Fruit fly (Drosophila melanogaster) whole organism, pupa: Measurements from ENCODE around the gene cno.

ENCODE experiments used
- CG10348 ChIP-seq: fragments of 200-800 bp; sonication (Bioruptor generic); IDR thresholded peaks from 2 replicates; pipeline ENCODE4 v1.3.6; 2022; ENCODE audit warnings: missing biosample characterization, missing genetic modification characterization
- CG12605 ChIP-seq: fragments of 200-800 bp; sonication (Bioruptor generic); IDR thresholded peaks from 2 replicates; pipeline ENCODE4 v1.3.6; 2022; ENCODE audit warnings: missing biosample characterization, missing genetic modification characterization
- CG13204 ChIP-seq: fragments of 200-800 bp; sonication (Bioruptor generic); optimal IDR thresholded peaks from 2 replicates; lab custom pipeline; 2018; ENCODE audit warnings: missing biosample characterization, mild to moderate bottlenecking, missing genetic modification characterization, moderate library complexity
- CG14655 ChIP-seq: fragments of 200-800 bp; sonication (Bioruptor generic); optimal IDR thresholded peaks from 3 replicates; lab custom pipeline; 2017; ENCODE audit warnings: mild to moderate bottlenecking, missing biosample characterization, missing genetic modification reagents, missing genetic modification characterization
- CG15710 ChIP-seq: fragments of 200-800 bp; sonication (Bioruptor generic); optimal IDR thresholded peaks from 2 replicates; lab custom pipeline; 2018; ENCODE audit warnings: missing biosample characterization, mild to moderate bottlenecking, missing genetic modification characterization, moderate library complexity
- CG17806 ChIP-seq: fragments of 200-800 bp; sonication (Bioruptor generic); optimal IDR thresholded peaks from 2 replicates; lab custom pipeline; 2018; ENCODE audit warnings: missing biosample characterization, mild to moderate bottlenecking, missing genetic modification characterization, moderate library complexity
- CG32121 ChIP-seq: fragments of 200-800 bp; sonication (Bioruptor generic); IDR thresholded peaks from 2 replicates; pipeline ENCODE4 v1.3.6; 2022; ENCODE audit warnings: missing biosample characterization, missing genetic modification characterization
- CG34367 ChIP-seq: fragments of 200-800 bp; sonication (Bioruptor generic); optimal IDR thresholded peaks from 2 replicates; lab custom pipeline; 2018; ENCODE audit warnings: missing biosample characterization, mild to moderate bottlenecking, missing genetic modification characterization
- CG4496 ChIP-seq: fragments of 200-800 bp; sonication (Bioruptor generic); IDR thresholded peaks from 3 replicates; pipeline ENCODE4 v1.3.6; 2022; ENCODE audit warnings: missing biosample characterization, missing genetic modification characterization
- CG8159 ChIP-seq: fragments of 200-800 bp; sonication (Bioruptor generic); optimal IDR thresholded peaks from 3 replicates; lab custom pipeline; 2018; ENCODE audit warnings: missing biosample characterization, mild to moderate bottlenecking, missing genetic modification characterization, moderate library complexity
- CG8301 ChIP-seq: fragments of 200-800 bp; sonication (Bioruptor generic); optimal IDR thresholded peaks from 2 replicates; lab custom pipeline; 2018; ENCODE audit warnings: missing biosample characterization, mild to moderate bottlenecking, missing genetic modification characterization
- CG9948 ChIP-seq: fragments of 200-800 bp; sonication (Bioruptor generic); optimal IDR thresholded peaks from 2 replicates; lab custom pipeline; 2018; ENCODE audit warnings: missing biosample characterization, mild to moderate bottlenecking, missing genetic modification characterization, moderate library complexity
- D1 ChIP-seq: fragments of 200-800 bp; sonication (Bioruptor generic); optimal IDR thresholded peaks from 2 replicates; lab custom pipeline; 2018; ENCODE audit warnings: missing biosample characterization, mild to moderate bottlenecking, missing genetic modification characterization, moderate library complexity
- EcR ChIP-seq: fragments of 200-800 bp; sonication (Bioruptor generic); optimal IDR thresholded peaks from 3 replicates; lab custom pipeline; 2019; ENCODE audit warnings: missing biosample characterization, missing genetic modification characterization, mild to moderate bottlenecking, moderate library complexity, missing genetic modification reagents
- Ets98B ChIP-seq: fragments of 200-800 bp; sonication (Bioruptor generic); IDR thresholded peaks from 2 replicates; pipeline ENCODE4 v1.3.6; 2022; ENCODE audit warnings: missing biosample characterization, missing genetic modification characterization
- Pif1A ChIP-seq: fragments of 200-800 bp; sonication (Bioruptor generic); optimal IDR thresholded peaks from 3 replicates; lab custom pipeline; 2016; ENCODE audit warnings: missing biosample characterization, missing genetic modification characterization
- Pif1B ChIP-seq: fragments of 200-800 bp; sonication (Bioruptor generic); optimal IDR thresholded peaks from 3 replicates; lab custom pipeline; 2016; ENCODE audit warnings: missing biosample characterization, missing genetic modification characterization
- Snoo ChIP-seq: fragments of 200-800 bp; sonication (Bioruptor generic); optimal IDR thresholded peaks from 3 replicates; lab custom pipeline; 2017; ENCODE audit warnings: missing biosample characterization, mild to moderate bottlenecking, missing genetic modification characterization, inconsistent platforms
- fd96Ca ChIP-seq: fragments of 200-800 bp; sonication (Bioruptor generic); IDR thresholded peaks from 3 replicates; pipeline ENCODE4 v1.3.6; 2022; ENCODE audit warnings: missing biosample characterization, missing genetic modification characterization
- gl ChIP-seq: fragments of 200-800 bp; sonication (Bioruptor generic); optimal IDR thresholded peaks from 2 replicates; lab custom pipeline; 2018; ENCODE audit warnings: missing biosample characterization, mild to moderate bottlenecking, missing genetic modification characterization
- rn ChIP-seq: fragments of 200-800 bp; sonication (Bioruptor generic); IDR thresholded peaks from 2 replicates; pipeline ENCODE4 v1.3.6; 2022; ENCODE audit warnings: missing biosample characterization, missing genetic modification characterization

cno gene

DNA sequence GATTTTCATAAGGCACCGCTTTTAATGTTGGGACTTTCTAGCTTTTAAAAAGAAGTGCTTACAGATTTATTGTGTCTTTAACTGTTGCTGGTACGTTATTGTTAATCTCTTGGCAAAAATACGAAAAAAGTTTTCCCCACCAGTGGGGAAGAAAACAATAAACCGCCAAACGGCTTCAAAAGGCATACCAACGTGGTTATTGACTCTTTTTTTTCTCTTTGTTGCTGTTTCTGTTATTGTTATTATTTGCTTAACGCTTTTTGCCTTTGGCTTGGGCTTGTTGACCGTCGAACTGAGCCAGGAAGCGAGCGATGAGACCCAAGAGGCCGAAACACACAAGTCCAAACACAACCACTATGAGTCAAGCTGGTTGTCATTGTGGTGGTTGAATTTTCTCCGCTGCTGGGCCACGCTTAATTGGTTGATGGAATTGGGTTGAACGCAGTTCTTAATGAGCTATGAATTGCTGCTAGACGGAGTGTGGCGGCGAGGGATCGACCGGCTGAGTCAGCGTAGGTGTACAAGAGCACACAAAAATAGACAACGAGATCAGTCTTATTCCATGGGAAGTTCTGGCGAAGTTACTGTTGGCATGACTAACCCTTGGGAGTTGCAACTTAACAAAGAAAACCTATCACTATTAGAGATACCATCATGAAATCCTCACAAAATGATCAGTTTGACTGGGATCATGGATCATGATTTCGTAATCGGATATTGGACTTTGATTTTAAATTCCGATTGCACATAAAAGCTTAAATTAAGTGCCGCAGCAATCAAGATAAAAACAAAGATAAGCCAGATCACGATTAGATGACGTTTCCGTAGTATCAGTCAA is 9.8 kb downstream of the cno start:
- TF ChIP-seq Pif1A (GFP tag; lab: Kevin White, UChicago) (no peak), EcR (GFP tag; lab: Kevin White, UChicago) (peak; percentile 11)

DNA sequence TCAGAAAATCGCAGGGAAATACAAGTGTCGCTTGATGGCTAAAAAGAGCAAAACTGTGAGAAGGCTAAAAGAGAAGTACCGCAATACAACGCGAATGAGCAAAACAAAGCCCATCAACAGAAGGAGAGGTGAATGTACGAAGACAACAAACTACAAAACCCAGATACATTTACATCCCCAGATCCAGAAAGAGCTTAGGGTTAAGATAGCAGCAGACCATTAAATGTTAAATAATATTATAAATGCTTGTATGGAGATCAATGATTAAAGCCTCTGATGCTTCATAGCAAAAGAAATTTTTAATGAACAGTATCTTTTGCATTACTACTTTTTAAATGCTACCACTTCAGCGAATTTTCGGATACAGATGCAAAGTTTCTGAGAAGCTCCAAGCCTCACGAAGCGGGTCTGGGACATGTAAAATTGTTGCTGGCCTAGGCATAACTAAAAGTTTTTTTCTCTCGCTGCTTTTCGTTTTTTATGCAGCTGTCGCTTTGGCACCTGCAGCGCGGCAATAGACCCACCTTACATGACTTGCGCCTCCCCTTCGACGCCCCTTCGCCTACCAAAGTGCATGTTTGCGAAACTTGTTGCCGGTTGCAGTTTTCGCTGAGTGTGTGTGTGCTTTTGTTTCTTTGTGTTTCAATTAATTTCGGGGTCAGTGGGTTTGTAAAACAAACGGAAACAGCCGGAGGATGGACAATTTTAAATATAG is 11.8 kb downstream of the cno start:
- TF ChIP-seq CG12605 (GFP tag; lab: Robert Waterston, UW), result no peak
- TF ChIP-seq Pif1A (GFP tag; lab: Kevin White, UChicago), result no peak
- TF ChIP-seq CG32121, result peak; percentile 25; the same call in 1 of the 2 replicates
- peak; percentile 55; the same call in 2 of the 3 replicates for TF ChIP-seq CG4496 (GFP tag; lab: Robert Waterston, UW)
- TF ChIP-seq Ets98B (GFP tag; lab: Robert Waterston, UW), result peak; percentile 36; the same call in 1 of the 2 replicates
- TF ChIP-seq gl (tag; lab: Kevin White, UChicago), result no peak
- peak; percentile 83 for TF ChIP-seq EcR (GFP tag; lab: Kevin White, UChicago)

DNA sequence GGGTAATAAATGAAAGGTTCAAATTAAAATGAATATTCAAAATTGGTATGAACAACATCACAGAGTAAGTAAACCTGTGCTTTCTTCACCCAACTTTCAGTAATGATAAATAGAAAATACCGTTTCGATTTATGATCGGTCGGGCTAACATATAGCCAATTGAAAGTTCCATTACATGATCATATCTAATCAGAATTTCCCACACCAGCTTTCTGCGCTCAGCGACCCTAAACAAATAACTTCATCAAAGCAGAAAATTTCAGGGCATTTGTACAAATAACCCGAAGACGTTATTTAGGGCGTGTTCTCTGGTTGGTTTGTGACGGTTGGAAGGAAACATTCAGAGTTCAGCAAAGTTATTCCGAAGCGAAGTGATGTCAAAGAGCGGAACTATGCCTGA is 13.5 kb downstream of the cno start:
- TF ChIP-seq CG8159 (tag; lab: Kevin White, UChicago) (no peak), CG8301 (no peak), CG9948 (tag; lab: Kevin White, UChicago) (no peak), Ets98B (GFP tag; lab: Robert Waterston, UW) (no peak)

DNA sequence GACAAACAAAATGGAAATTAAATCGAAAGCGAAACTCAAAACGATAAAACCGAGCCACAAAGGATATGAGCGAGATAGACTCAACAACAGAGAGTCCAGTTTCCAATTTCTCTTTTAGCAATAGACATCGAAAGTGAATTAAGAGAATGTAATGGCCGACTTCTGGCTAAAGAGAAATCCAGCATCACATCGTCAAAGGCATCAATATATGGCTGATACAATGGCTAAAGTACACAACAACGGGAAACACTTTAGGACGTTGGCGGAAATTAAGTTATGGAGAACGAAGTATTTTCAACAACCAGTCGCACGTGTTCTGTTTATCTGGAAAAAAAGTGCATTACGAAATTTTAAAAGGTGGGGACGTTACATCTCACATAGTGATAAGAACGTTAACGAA is 17.7 kb downstream of the cno start:
- no peak for TF ChIP-seq gl (tag; lab: Kevin White, UChicago)

DNA sequence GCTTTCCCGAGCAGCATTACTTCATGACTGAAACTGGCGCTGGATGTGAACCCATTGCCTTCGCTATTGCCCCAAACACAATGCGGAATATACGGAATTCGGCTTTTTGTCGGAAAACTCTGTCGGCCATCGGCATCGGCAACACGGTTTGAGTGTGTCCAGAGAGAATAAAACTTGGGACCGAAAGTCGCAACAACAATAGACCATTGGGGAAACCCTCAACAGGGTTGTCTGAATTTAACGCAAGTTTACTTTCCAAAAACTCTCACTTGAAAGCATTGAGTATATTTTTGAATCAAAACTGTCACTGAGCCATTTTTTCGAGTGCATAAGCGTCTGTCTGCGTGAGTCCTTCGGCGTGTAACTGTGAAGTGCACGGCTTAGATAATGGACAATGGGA is 19.0 kb downstream of the cno start:
- TF ChIP-seq CG8159 (tag; lab: Kevin White, UChicago) (no peak), rn (no peak), CG10348 (GFP tag; lab: Robert Waterston, UW) (no peak), CG4496 (GFP tag; lab: Robert Waterston, UW) (peak; percentile 63; the same call in 1 of the 3 replicates), fd96Ca (GFP tag; lab: Robert Waterston, UW) (no peak; the same call in 1 of the 3 replicates), gl (tag; lab: Kevin White, UChicago) (no peak), CG17806 (tag; lab: Kevin White, UChicago) (peak; percentile 23), Snoo (tag; lab: Kevin White, UChicago) (peak; percentile 4), CG13204 (GFP tag; lab: Kevin White, UChicago) (no peak), CG32121 (peak; percentile 27; the same call in 1 of the 2 replicates), EcR (GFP tag; lab: Kevin White, UChicago) (no peak), CG9948 (tag; lab: Kevin White, UChicago) (no peak), CG8301 (peak; percentile 21), CG14655 (no peak), D1 (no peak), Ets98B (GFP tag; lab: Robert Waterston, UW) (no peak), CG34367 (no peak), CG15710 (tag; lab: Kevin White, UChicago) (peak; percentile 31), Pif1B (GFP tag; lab: Kevin White, UChicago) (no peak), Pif1A (GFP tag; lab: Kevin White, UChicago) (peak; percentile 59), CG12605 (GFP tag; lab: Robert Waterston, UW) (peak; percentile 53)
- TF ChIP-seq, all 21 proteins: peak for 8

DNA sequence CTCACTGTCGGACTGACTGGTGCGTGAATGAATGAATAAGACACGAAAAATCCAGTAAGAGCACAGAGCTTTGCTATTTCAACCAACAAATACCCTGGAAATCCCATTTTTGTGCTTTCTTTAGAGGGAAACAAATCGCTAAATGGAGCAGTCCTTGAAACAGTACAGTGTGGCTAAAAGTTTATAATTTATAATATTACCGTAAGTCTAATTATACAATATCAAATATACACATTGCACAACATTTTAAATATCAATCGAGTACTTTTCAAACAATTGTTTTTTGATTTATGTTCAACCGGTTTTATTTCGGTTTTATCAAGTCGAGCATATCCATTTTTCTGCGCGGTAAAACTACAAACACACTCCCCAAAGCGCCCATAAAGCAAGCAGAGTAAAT is 24.0 kb downstream of the cno start:
- TF ChIP-seq CG34367 (no peak), CG14655 (peak; percentile 7), CG8159 (tag; lab: Kevin White, UChicago) (peak; percentile 9), Pif1A (GFP tag; lab: Kevin White, UChicago) (peak; percentile 8)
- TF ChIP-seq, all 21 proteins: peak for 3

DNA sequence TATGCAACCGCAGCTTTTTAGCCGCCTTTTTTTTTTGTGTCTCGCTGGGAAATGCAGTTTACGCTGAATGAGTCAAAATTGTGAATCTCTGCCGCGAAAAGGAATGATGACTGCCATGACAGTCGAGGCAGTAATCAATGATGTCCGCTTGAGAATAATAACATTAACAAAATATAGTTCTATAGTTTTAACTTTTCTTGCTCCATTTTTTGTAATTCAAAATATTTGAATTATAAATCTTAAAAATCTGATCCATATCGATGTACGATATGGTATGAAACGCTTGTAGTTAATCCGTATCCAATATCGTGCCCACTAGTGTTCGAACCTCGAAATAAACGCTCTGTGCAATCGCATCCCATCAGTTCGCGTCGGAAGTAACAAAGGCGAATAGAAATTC is 29.4 kb downstream of the cno start:
- TF ChIP-seq CG17806 (tag; lab: Kevin White, UChicago) (no peak), CG12605 (GFP tag; lab: Robert Waterston, UW) (no peak), CG8159 (tag; lab: Kevin White, UChicago) (no peak), CG4496 (GFP tag; lab: Robert Waterston, UW) (0 out of 3 replicates have a peak, but pooled peaks have one; percentile 26)
